Worm (Caenorhabditis elegans) whole organism, L4 larva: ENCODE data around the gene sre-56.

Experiments used
- lsy-2 ChIP-seq, 2 experiments: fragments of 150-350 bp in 1 of 2; sonication (generic microtip) in 1 of 2; optimal IDR thresholded peaks; 2 replicates each; lab custom pipeline; 2014 to 2017; ENCODE audit warnings: missing biosample characterization in 2 of 2, missing genetic modification characterization in 2 of 2
- nhr-111 ChIP-seq: fragments of 200-800 bp; sonication (Bioruptor generic); optimal IDR thresholded peaks from 2 replicates; lab custom pipeline; 2018; ENCODE audit warnings: mild to moderate bottlenecking, missing genetic modification characterization, missing compliant biosample characterization
- nhr-77 ChIP-seq: fragments of 150-350 bp; optimal IDR thresholded peaks from 2 replicates; lab custom pipeline; 2014; ENCODE audit warnings: missing biosample characterization, missing genetic modification characterization

ce11 chrII:12339644-12340043, 15.4 kb downstream of the sre-56 start, which contains the start of gene sop-2:
- TF ChIP-seq lsy-2 (tag; optimal IDR thresholded peaks at IDR 0.05; lab: Kevin White, UChicago) (no peak), nhr-111 (GFP tag; lab: Kevin White, UChicago) (no peak), nhr-77 (tag; lab: Kevin White, UChicago) (no peak)
